Fruit fly (Drosophila melanogaster): ENCODE results near the gene CG32075.

dm6 chr3L:11096195-11096908, 31.6 kb upstream of the CG32075 start, which contains the start of the genes CG46439, Iyd and CG33947:
- TF ChIP-seq CG7101 (tag; optimal IDR thresholded peaks at IDR 0.05) = peak; percentile 29
- TF ChIP-seq Clk (GFP tag; optimal IDR thresholded peaks at IDR 0.05) = no peak
- no peak for TF ChIP-seq CG33017 (tag; optimal IDR thresholded peaks at IDR 0.05)
- TF ChIP-seq cnc (optimal IDR thresholded peaks at IDR 0.05) = no peak
- TF ChIP-seq CG1620 (GFP tag; optimal IDR thresholded peaks at IDR 0.05) = peak; percentile 8
- no peak for TF ChIP-seq pad (GFP tag; optimal IDR thresholded peaks at IDR 0.05)
- peak; percentile 33 for TF ChIP-seq cic (GFP tag; optimal IDR thresholded peaks at IDR 0.05)
- peak; percentile 43 for TF ChIP-seq CG12768 (GFP tag; optimal IDR thresholded peaks at IDR 0.05)
- TF ChIP-seq Hr96 (GFP tag; optimal IDR thresholded peaks at IDR 0.05) = no peak
- TF ChIP-seq CG5204 (GFP tag; optimal IDR thresholded peaks at IDR 0.05) = no peak
- peak; percentile 54 for TF ChIP-seq Crg-1 (GFP tag; optimal IDR thresholded peaks at IDR 0.05)

All from whole organism, adult.